Worm (Caenorhabditis elegans) whole organism, late embryonic: Measurements from ENCODE around the gene rsp-4.

ENCODE experiments used
- C08G9.2 ChIP-seq: sonication (generic microtip); optimal IDR thresholded peaks from 2 replicates; lab custom pipeline; 2016; ENCODE audit warnings: mild to moderate bottlenecking, missing genetic modification characterization, moderate library complexity, missing compliant biosample characterization
- C38D4.7 ChIP-seq: fragments of 200-800 bp; sonication (Bioruptor generic); optimal IDR thresholded peaks from 2 replicates; lab custom pipeline; 2018; ENCODE audit warnings: mild to moderate bottlenecking, missing genetic modification characterization, moderate library complexity, missing compliant biosample characterization
- ahr-1 ChIP-seq: sonication (generic microtip); optimal IDR thresholded peaks from 2 replicates; lab custom pipeline; 2016; ENCODE audit warnings: missing genetic modification characterization, missing compliant biosample characterization
- ama-1 ChIP-seq: fragments of 150-350 bp; optimal IDR thresholded peaks from 2 replicates; lab custom pipeline; 2014
- ceh-18 ChIP-seq: sonication (generic microtip); optimal IDR thresholded peaks from 2 replicates; lab custom pipeline; 2016; ENCODE audit warnings: missing genetic modification characterization, missing compliant biosample characterization
- ceh-19 ChIP-seq: fragments of 200-800 bp; sonication (Bioruptor generic); optimal IDR thresholded peaks from 2 replicates; lab custom pipeline; 2018; ENCODE audit warnings: mild to moderate bottlenecking, missing genetic modification characterization, missing compliant biosample characterization
- ceh-30 ChIP-seq: fragments of 150-350 bp; optimal IDR thresholded peaks from 2 replicates; lab custom pipeline; 2014; ENCODE audit warnings: missing biosample characterization, missing genetic modification characterization
- ceh-31 ChIP-seq: sonication (generic microtip); optimal IDR thresholded peaks from 2 replicates; lab custom pipeline; 2016; ENCODE audit warnings: missing genetic modification characterization, missing compliant biosample characterization
- ceh-34 ChIP-seq: sonication (generic microtip); optimal IDR thresholded peaks from 2 replicates; lab custom pipeline; 2016; ENCODE audit warnings: mild to moderate bottlenecking, missing genetic modification characterization, missing compliant biosample characterization
- ceh-45 ChIP-seq: fragments of 200-800 bp; sonication (Bioruptor generic); IDR thresholded peaks from 2 replicates; pipeline ENCODE4 v1.3.6; 2022; ENCODE audit warnings: missing genetic modification reagents, missing genetic modification characterization, missing compliant biosample characterization
- ceh-48 ChIP-seq: sonication (generic microtip); optimal IDR thresholded peaks from 2 replicates; lab custom pipeline; 2016; ENCODE audit warnings: missing genetic modification characterization, inconsistent platforms, missing compliant biosample characterization
- ceh-6 ChIP-seq: fragments of 200-800 bp; sonication (Bioruptor generic); optimal IDR thresholded peaks from 2 replicates; lab custom pipeline; 2018; ENCODE audit warnings: mild to moderate bottlenecking, missing genetic modification characterization, missing compliant biosample characterization
- dmd-4 ChIP-seq: sonication (generic microtip); optimal IDR thresholded peaks from 2 replicates; lab custom pipeline; 2016; ENCODE audit warnings: borderline replicate concordance, missing genetic modification characterization, missing compliant biosample characterization
- dve-1 ChIP-seq: sonication (generic microtip); optimal IDR thresholded peaks from 2 replicates; lab custom pipeline; 2017; ENCODE audit warnings: antibody characterized with exemption, mild to moderate bottlenecking, missing genetic modification characterization, missing compliant biosample characterization
- elt-2 ChIP-seq: sonication (generic microtip); optimal IDR thresholded peaks from 2 replicates; lab custom pipeline; 2016; ENCODE audit warnings: missing genetic modification reagents, missing genetic modification characterization, missing compliant biosample characterization
- elt-4 ChIP-seq: sonication (generic microtip); optimal IDR thresholded peaks from 2 replicates; lab custom pipeline; 2016; ENCODE audit warnings: missing genetic modification characterization, missing compliant biosample characterization
- ets-4 ChIP-seq: sonication (generic microtip); optimal IDR thresholded peaks from 2 replicates; lab custom pipeline; 2016; ENCODE audit warnings: missing genetic modification characterization, missing compliant biosample characterization
- fax-1 ChIP-seq: sonication (generic microtip); optimal IDR thresholded peaks from 2 replicates; lab custom pipeline; 2016; ENCODE audit warnings: missing genotype, missing genetic modification characterization, missing compliant biosample characterization
- fkh-6 ChIP-seq: sonication (generic microtip); optimal IDR thresholded peaks from 2 replicates; lab custom pipeline; 2016; ENCODE audit warnings: missing genetic modification characterization, missing compliant biosample characterization
- gmeb-2 ChIP-seq: sonication (generic microtip); optimal IDR thresholded peaks from 2 replicates; lab custom pipeline; 2016; ENCODE audit warnings: missing genetic modification characterization, inconsistent platforms, missing compliant biosample characterization
- hlh-15 ChIP-seq: sonication (generic microtip); optimal IDR thresholded peaks from 2 replicates; lab custom pipeline; 2016; ENCODE audit warnings: missing genetic modification characterization, missing compliant biosample characterization
- hlh-6 ChIP-seq: sonication (generic microtip); optimal IDR thresholded peaks from 2 replicates; lab custom pipeline; 2016; ENCODE audit warnings: missing genotype, missing genetic modification characterization, missing compliant biosample characterization
- lim-6 ChIP-seq: sonication (generic microtip); optimal IDR thresholded peaks from 2 replicates; lab custom pipeline; 2016; ENCODE audit warnings: missing genetic modification characterization, missing compliant biosample characterization
- lin-11 ChIP-seq: fragments of 200-800 bp; sonication (Bioruptor generic); optimal IDR thresholded peaks from 2 replicates; lab custom pipeline; 2018; ENCODE audit warnings: mild to moderate bottlenecking, missing genetic modification characterization, missing compliant biosample characterization
- nfya-1 ChIP-seq: sonication (generic microtip); optimal IDR thresholded peaks from 2 replicates; lab custom pipeline; 2017; ENCODE audit warnings: missing genetic modification characterization, mild to moderate bottlenecking, missing compliant biosample characterization, antibody characterized with exemption, moderate library complexity
- nhr-232 ChIP-seq: sonication (generic microtip); optimal IDR thresholded peaks from 2 replicates; lab custom pipeline; 2016; ENCODE audit warnings: missing genetic modification characterization, missing compliant biosample characterization
- odd-2 ChIP-seq: sonication (generic microtip); optimal IDR thresholded peaks from 2 replicates; lab custom pipeline; 2017; ENCODE audit warnings: antibody characterized with exemption, mild to moderate bottlenecking, missing genetic modification characterization, missing compliant biosample characterization
- pag-3 ChIP-seq: sonication (generic microtip); optimal IDR thresholded peaks from 2 replicates; lab custom pipeline; 2016; ENCODE audit warnings: missing compliant biosample characterization, missing genetic modification characterization, borderline replicate concordance
- pax-1 ChIP-seq: fragments of 150-350 bp; optimal IDR thresholded peaks from 2 replicates; lab custom pipeline; 2014; ENCODE audit warnings: missing biosample characterization, missing genetic modification characterization
- pha-2 ChIP-seq: sonication (generic microtip); optimal IDR thresholded peaks from 2 replicates; lab custom pipeline; 2017; ENCODE audit warnings: mild to moderate bottlenecking, missing genetic modification characterization, missing compliant biosample characterization
- pha-4 ChIP-seq: fragments of 150-350 bp; optimal IDR thresholded peaks from 2 replicates; lab custom pipeline; 2018; ENCODE audit warnings: missing biosample characterization, missing genetic modification reagents, missing genetic modification characterization
- pqm-1 ChIP-seq: sonication (generic microtip); optimal IDR thresholded peaks from 2 replicates; lab custom pipeline; 2016; ENCODE audit warnings: missing genetic modification characterization, missing compliant biosample characterization
- pros-1 ChIP-seq: fragments of 150-350 bp; optimal IDR thresholded peaks from 2 replicates; lab custom pipeline; 2014; ENCODE audit warnings: missing biosample characterization, missing genetic modification reagents, missing genetic modification characterization
- ref-2 ChIP-seq: sonication (generic microtip); optimal IDR thresholded peaks from 2 replicates; lab custom pipeline; 2016; ENCODE audit warnings: missing genetic modification characterization, missing compliant biosample characterization
- sdc-2 ChIP-seq: sonication (generic microtip); optimal IDR thresholded peaks from 2 replicates; lab custom pipeline; 2016; ENCODE audit warnings: missing genotype, missing genetic modification characterization, missing compliant biosample characterization
- sox-4 ChIP-seq: sonication (generic microtip); optimal IDR thresholded peaks from 2 replicates; lab custom pipeline; 2017; ENCODE audit warnings: mild to moderate bottlenecking, missing genetic modification characterization, inconsistent platforms, missing compliant biosample characterization
- tbx-2 ChIP-seq: sonication (generic microtip); optimal IDR thresholded peaks from 2 replicates; lab custom pipeline; 2016; ENCODE audit warnings: missing genetic modification characterization, missing compliant biosample characterization
- tbx-7 ChIP-seq: sonication (generic microtip); optimal IDR thresholded peaks from 2 replicates; lab custom pipeline; 2016; ENCODE audit warnings: missing genotype, missing genetic modification characterization, missing compliant biosample characterization
- ttx-3 ChIP-seq: sonication (generic microtip); optimal IDR thresholded peaks from 2 replicates; lab custom pipeline; 2016; ENCODE audit warnings: missing genetic modification reagents, missing genetic modification characterization, missing compliant biosample characterization
- unc-42 ChIP-seq: sonication (generic microtip); optimal IDR thresholded peaks from 2 replicates; lab custom pipeline; 2016; ENCODE audit warnings: missing genotype, missing genetic modification characterization, missing compliant biosample characterization
- unc-55 ChIP-seq: sonication (generic microtip); optimal IDR thresholded peaks from 2 replicates; lab custom pipeline; 2017; ENCODE audit warnings: missing biosample characterization, missing genetic modification reagents, missing genetic modification characterization
- ztf-16 ChIP-seq: sonication (generic microtip); optimal IDR thresholded peaks from 2 replicates; lab custom pipeline; 2017; ENCODE audit warnings: missing genetic modification characterization, missing compliant biosample characterization

rsp-4 gene

ce11 chrII:5399201-5399600 lies 10.6 kb upstream of the rsp-4 start, which contains the start of gene mog-5 (continued):
- TF ChIP-seq nhr-232 (tag; lab: Kevin White, UChicago) (peak; percentile 50), odd-2 (tag; lab: Kevin White, UChicago) (peak; percentile 64), ref-2 (tag; lab: Kevin White, UChicago) (peak; percentile 26), pag-3 (tag; lab: Kevin White, UChicago) (no peak), fax-1 (tag; lab: Kevin White, UChicago) (peak; percentile 14), ceh-31 (tag; lab: Kevin White, UChicago) (peak; percentile 11), gmeb-2 (tag; lab: Kevin White, UChicago) (no peak)

- TF ChIP-seq pha-4 (tag; lab: Kevin White, UChicago) (no peak), ahr-1 (tag; lab: Kevin White, UChicago) (no peak), ceh-18 (tag; lab: Kevin White, UChicago) (no peak), fkh-6 (tag; lab: Kevin White, UChicago) (no peak), hlh-6 (tag; lab: Kevin White, UChicago) (no peak), C08G9.2 (no peak), ama-1 (lab: Kevin White, UChicago) (no peak), gmeb-2 (tag; lab: Kevin White, UChicago) (no peak), sdc-2 (tag; lab: Kevin White, UChicago) (no peak), tbx-2 (tag; lab: Kevin White, UChicago) (no peak), unc-55 (no peak), pqm-1 (no peak), unc-42 (tag; lab: Kevin White, UChicago) (no peak), elt-2 (tag; lab: Kevin White, UChicago) (no peak), pag-3 (tag; lab: Kevin White, UChicago) (no peak)
These were observed 10.1 kb upstream of the rsp-4 start, which contains the start of gene fbxl-3 for ce11 chrII:5398779-5399178. Gene fbxl-3, minus strand, starts transcription at chrII:5398902.

ce11 chrII:5395594-5395993 lies 7.0 kb upstream of the rsp-4 start, which contains the start of gene pink-1:
Gene pink-1, minus strand, starts transcription at chrII:5395694.
- TF ChIP-seq tbx-2 (tag; lab: Kevin White, UChicago) (no peak), hlh-15 (tag; lab: Kevin White, UChicago) (no peak), pax-1 (no peak), dve-1 (tag; lab: Kevin White, UChicago) (no peak), elt-4 (tag; lab: Kevin White, UChicago) (no peak), ceh-48 (tag; lab: Kevin White, UChicago) (no peak), ets-4 (no peak), ahr-1 (tag; lab: Kevin White, UChicago) (no peak), lim-6 (no peak), ceh-45 (GFP tag; lab: Robert Waterston, UW) (no peak), ceh-6 (GFP tag; lab: Kevin White, UChicago) (no peak)

- TF ChIP-seq ceh-30 (tag; lab: Kevin White, UChicago) (no peak), sox-4 (no peak)
These were observed 4.5 kb upstream of the rsp-4 start, which contains the start of gene brap-2 for ce11 chrII:5393090-5393489. Gene brap-2, minus strand, starts transcription at chrII:5393190.

- TF ChIP-seq elt-2 (tag; lab: Kevin White, UChicago): peak; percentile 2
- TF ChIP-seq lin-11: no peak
These were observed 2.8 kb upstream of the rsp-4 start for ce11 chrII:5391447-5391846.

ce11 chrII:5389831-5390323 lies 1.2 kb upstream of the rsp-4 start, which contains the start of gene ndx-6:
Gene ndx-6, minus strand, starts transcription at chrII:5389881.
- TF ChIP-seq ceh-18 (tag; lab: Kevin White, UChicago) (peak; percentile 60), unc-55 (no peak), ceh-34 (peak; percentile 56), ceh-48 (tag; lab: Kevin White, UChicago) (peak; percentile 46), pros-1 (tag; lab: Kevin White, UChicago) (no peak), C38D4.7 (GFP tag; lab: Kevin White, UChicago) (peak; percentile 16), pha-4 (tag; lab: Kevin White, UChicago) (no peak), nfya-1 (peak; percentile 70), pag-3 (tag; lab: Kevin White, UChicago) (no peak), ztf-16 (no peak), pha-2 (no peak), nhr-232 (tag; lab: Kevin White, UChicago) (no peak), dmd-4 (tag; lab: Kevin White, UChicago) (no peak), tbx-7 (no peak), ceh-19 (GFP tag; lab: Kevin White, UChicago) (peak; percentile 53), hlh-6 (tag; lab: Kevin White, UChicago) (no peak), ttx-3 (tag; lab: Kevin White, UChicago) (peak; percentile 19), ets-4 (peak; percentile 16), tbx-2 (tag; lab: Kevin White, UChicago) (peak; percentile 71)
